Worm (Caenorhabditis elegans): ENCODE data around the gene rilp-1.

Gene rilp-1

DNA sequence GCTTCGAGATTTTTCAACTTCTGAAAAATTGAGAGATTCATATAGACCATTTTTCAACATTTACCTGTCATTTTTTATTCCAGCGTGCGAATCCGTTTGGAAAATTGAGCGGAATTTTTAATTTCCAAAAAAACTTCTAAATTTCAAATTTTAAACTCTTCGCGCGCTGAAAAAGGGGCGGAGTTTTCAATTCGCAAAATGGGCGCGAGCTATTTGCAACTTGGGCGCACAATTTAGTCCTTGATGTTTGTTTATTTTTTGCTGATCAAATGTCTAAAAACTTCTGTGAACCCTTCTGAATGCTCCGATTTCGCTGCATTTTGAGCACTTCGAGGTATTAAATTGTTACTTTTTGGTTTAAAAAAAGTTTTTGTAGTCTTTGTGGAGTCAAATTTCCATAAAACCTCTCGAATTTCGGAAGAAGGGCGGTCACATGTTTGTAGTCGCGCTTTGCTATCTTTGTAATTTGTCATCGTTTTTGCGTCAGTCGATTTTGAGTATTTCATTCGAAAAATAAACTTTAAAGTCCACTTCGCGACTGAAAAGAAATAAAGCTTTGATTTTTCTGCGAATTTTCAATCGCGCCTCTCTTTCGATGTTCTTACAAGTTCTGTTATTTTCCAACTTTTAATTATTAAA lies 14.9 kb downstream of the rilp-1 start, which contains the start of the genes madf-8 and gsr-1:
Gene madf-8, minus strand, starts transcription at position 156 of the 639 bp plus-strand sequence.
Gene gsr-1, plus strand, starts transcription at position 231 of the 639 bp plus-strand sequence.
- TF ChIP-seq nhr-25 (tag; optimal IDR thresholded peaks at IDR 0.05) = peak; percentile 1
- TF ChIP-seq fkh-2 (tag; optimal IDR thresholded peaks at IDR 0.05) = no peak
- TF ChIP-seq elt-1 (tag; optimal IDR thresholded peaks at IDR 0.05) = no peak
- no peak for TF ChIP-seq skn-1 (tag; optimal IDR thresholded peaks at IDR 0.05)
- TF ChIP-seq egl-27 (tag; optimal IDR thresholded peaks at IDR 0.05) = no peak
- TF ChIP-seq R02D3.7 (tag; optimal IDR thresholded peaks at IDR 0.05) = peak; percentile 0
- TF ChIP-seq lin-39 (tag; optimal IDR thresholded peaks at IDR 0.05) = peak; percentile 12
- TF ChIP-seq hmg-11 (tag; optimal IDR thresholded peaks at IDR 0.05) = peak; percentile 36
- TF ChIP-seq lin-15B (tag; optimal IDR thresholded peaks at IDR 0.05) = peak; percentile 46
- no peak for TF ChIP-seq ztf-4 (tag; optimal IDR thresholded peaks at IDR 0.05)
- peak; percentile 16 for TF ChIP-seq pqm-1 (tag; optimal IDR thresholded peaks at IDR 0.05)
- no peak for TF ChIP-seq unc-62 (GFP tag; optimal IDR thresholded peaks at IDR 0.05)
- TF ChIP-seq egl-5 (tag; optimal IDR thresholded peaks at IDR 0.05) = no peak
- TF ChIP-seq nfya-1 (tag; optimal IDR thresholded peaks at IDR 0.05; ENCODE audit: insufficient read depth) = peak; percentile 65
- TF ChIP-seq pha-4 (tag; optimal IDR thresholded peaks at IDR 0.05) = peak; percentile 27
- no peak for TF ChIP-seq nhr-77 (tag; optimal IDR thresholded peaks at IDR 0.05)
- no peak for TF ChIP-seq fkh-10 (GFP tag; optimal IDR thresholded peaks at IDR 0.05)
- TF ChIP-seq elt-2 (tag; optimal IDR thresholded peaks at IDR 0.05) = peak; percentile 16
- no peak for TF ChIP-seq mml-1 (tag; optimal IDR thresholded peaks at IDR 0.05)
- TF ChIP-seq nhr-28 (tag; optimal IDR thresholded peaks at IDR 0.05) = no peak

DNA sequence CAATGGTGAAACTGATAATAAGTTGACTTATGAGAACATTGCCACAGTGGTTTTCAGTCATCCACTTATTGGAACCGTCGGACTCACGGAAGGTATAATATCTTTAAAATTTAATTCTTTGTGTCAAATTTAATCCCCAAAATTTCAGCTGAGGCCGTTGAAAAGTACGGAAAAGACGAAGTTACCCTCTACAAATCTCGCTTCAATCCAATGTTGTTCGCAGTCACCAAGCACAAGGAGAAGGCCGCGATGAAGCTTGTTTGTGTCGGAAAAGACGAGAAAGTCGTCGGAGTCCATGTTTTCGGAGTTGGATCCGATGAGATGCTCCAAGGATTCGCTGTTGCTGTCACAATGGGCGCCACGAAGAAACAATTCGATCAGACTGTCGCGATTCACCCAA lies 16.5 kb downstream of the rilp-1 start:
- TF ChIP-seq nhr-23 (tag; optimal IDR thresholded peaks at IDR 0.05) (no peak), ama-1 (optimal IDR thresholded peaks at IDR 0.05) (peak; percentile 54)

DNA sequence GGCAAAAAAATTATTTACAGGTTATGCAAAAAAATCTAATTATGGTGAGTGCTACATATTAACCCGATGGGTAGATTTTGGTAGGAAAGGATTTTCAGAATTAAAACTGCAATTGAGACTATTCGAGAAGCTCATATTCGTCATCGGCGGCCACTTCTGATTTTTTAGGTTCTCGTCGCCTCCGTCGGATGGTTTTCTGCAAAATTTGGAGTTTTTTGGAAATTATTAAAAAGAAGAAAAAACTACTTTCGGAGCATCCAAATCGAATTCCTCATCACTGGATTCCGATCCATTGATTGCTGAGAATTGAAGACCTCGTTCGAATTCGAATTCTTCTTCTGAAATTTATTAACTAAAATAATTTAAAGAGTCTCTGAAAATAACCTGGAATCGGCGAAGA lies 17.0 kb downstream of the rilp-1 start:
- TF ChIP-seq snpc-4 (tag; optimal IDR thresholded peaks at IDR 0.05) (no peak), nhr-67 (tag; optimal IDR thresholded peaks at IDR 0.05) (no peak), pha-4 (tag; optimal IDR thresholded peaks at IDR 0.05) (no peak), fos-1 (tag; optimal IDR thresholded peaks at IDR 0.05) (no peak), nhr-23 (tag; optimal IDR thresholded peaks at IDR 0.05) (no peak), nhr-77 (tag; optimal IDR thresholded peaks at IDR 0.05) (no peak), pqm-1 (tag; optimal IDR thresholded peaks at IDR 0.05) (no peak), elt-2 (tag; optimal IDR thresholded peaks at IDR 0.05) (peak; percentile 14), ztf-11 (tag; optimal IDR thresholded peaks at IDR 0.05) (no peak), aly-2 (tag; optimal IDR thresholded peaks at IDR 0.05) (no peak), nhr-76 (tag; optimal IDR thresholded peaks at IDR 0.05) (no peak), ama-1 (optimal IDR thresholded peaks at IDR 0.05) (peak; percentile 60), ceh-16 (tag; optimal IDR thresholded peaks at IDR 0.05) (no peak), ztf-4 (tag; optimal IDR thresholded peaks at IDR 0.05) (no peak), R02D3.7 (tag; optimal IDR thresholded peaks at IDR 0.05) (no peak), fkh-2 (tag; optimal IDR thresholded peaks at IDR 0.05) (no peak), zag-1 (tag; optimal IDR thresholded peaks at IDR 0.05) (no peak), ceh-28 (tag; optimal IDR thresholded peaks at IDR 0.05) (no peak), lsy-12 (tag; optimal IDR thresholded peaks at IDR 0.05) (no peak), daf-12 (tag; optimal IDR thresholded peaks at IDR 0.05) (no peak), nhr-25 (tag; optimal IDR thresholded peaks at IDR 0.05) (peak; percentile 25), elt-3 (tag; optimal IDR thresholded peaks at IDR 0.05) (no peak), eor-1 (tag; optimal IDR thresholded peaks at IDR 0.05) (no peak), ceh-82 (tag; optimal IDR thresholded peaks at IDR 0.05) (no peak), elt-1 (tag; optimal IDR thresholded peaks at IDR 0.05) (no peak), nfya-1 (tag; optimal IDR thresholded peaks at IDR 0.05; ENCODE audit: insufficient read depth) (no peak)

DNA sequence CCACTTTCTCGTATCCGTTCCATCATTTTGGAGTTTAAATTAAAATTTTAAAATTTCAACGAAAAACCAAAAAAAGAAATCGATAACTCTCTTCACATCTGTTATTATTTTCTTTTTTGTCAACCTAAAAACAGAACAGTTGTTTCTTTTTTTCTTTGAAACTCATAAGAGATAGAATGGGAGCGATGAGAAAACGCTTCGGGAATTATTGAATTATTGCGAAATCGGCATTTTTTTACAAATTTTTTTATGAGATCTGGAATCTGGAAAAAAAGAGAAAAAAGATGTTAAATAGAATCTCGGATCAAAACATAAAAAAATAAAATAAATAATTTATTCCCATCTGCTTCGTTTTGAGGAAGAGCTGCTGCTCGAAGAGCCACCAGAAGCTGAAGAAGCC lies 21.5 kb downstream of the rilp-1 start, which contains the start of gene C46F11.5:
Gene C46F11.5, minus strand, starts transcription at position 128 of the 400 bp plus-strand sequence.
- TF ChIP-seq nhr-11 (tag; optimal IDR thresholded peaks at IDR 0.05) = no peak
- TF ChIP-seq lin-39 (tag; optimal IDR thresholded peaks at IDR 0.05) = no peak
- no peak for TF ChIP-seq ceh-9 (tag; optimal IDR thresholded peaks at IDR 0.05)
- TF ChIP-seq nhr-76 (tag; optimal IDR thresholded peaks at IDR 0.05) = no peak
- TF ChIP-seq ceh-28 (tag; optimal IDR thresholded peaks at IDR 0.05) = peak; percentile 57
- no peak for TF ChIP-seq elt-3 (tag; optimal IDR thresholded peaks at IDR 0.05)

Data from whole organism, L3 larva.